Fruit fly (Drosophila melanogaster): ENCODE results near the gene pie.

pie gene

DNA sequence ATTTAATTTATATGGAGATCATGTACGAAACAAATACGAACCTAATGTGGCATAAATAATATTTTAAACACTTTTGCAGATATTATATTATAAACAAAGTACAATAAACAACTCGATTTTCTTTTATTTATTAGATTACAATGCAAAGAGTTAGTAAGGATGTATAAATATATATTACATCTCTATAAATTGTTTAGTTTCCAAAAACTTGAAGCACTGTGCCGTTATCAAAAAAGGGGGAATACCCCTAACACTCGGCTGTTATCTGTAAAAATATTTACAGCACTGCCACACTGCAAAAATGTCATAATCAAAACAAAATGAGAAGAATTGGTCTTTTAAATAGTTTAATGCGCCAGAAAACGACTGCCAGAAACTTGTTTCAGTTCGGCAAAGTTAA, 5.9 kb upstream of the pie start, which contains the start of gene CG5188 (continued):
- TF ChIP-seq Rfx (GFP tag; IDR thresholded peaks at IDR 0.05): peak; percentile 61
- TF ChIP-seq ssp (GFP tag; IDR thresholded peaks at IDR 0.05): peak; percentile 60
- TF ChIP-seq HHEX (GFP tag; optimal IDR thresholded peaks at IDR 0.05): no peak
- no peak for TF ChIP-seq bcd (GFP tag; optimal IDR thresholded peaks at IDR 0.05)
- peak; percentile 57 for TF ChIP-seq nmo (GFP tag; optimal IDR thresholded peaks at IDR 0.05)
- no peak for TF ChIP-seq her (GFP tag; optimal IDR thresholded peaks at IDR 0.05)
- no peak for TF ChIP-seq en (GFP tag; optimal IDR thresholded peaks at IDR 0.05)
- TF ChIP-seq row (GFP tag; IDR thresholded peaks at IDR 0.05): peak; percentile 82
- peak; percentile 52 for TF ChIP-seq CG9797 (GFP tag; optimal IDR thresholded peaks at IDR 0.05)
- peak; percentile 66; the same call in 1 of the 3 replicates for TF ChIP-seq Dbx (GFP tag; IDR thresholded peaks at IDR 0.05)
- peak; percentile 68 for TF ChIP-seq CG17829 (tag; optimal IDR thresholded peaks at IDR 0.05)
- peak; percentile 62; the same call in 1 of the 2 replicates for TF ChIP-seq Xrp1 (GFP tag; IDR thresholded peaks at IDR 0.05)
- TF ChIP-seq CG10979 (tag; optimal IDR thresholded peaks at IDR 0.05): peak; percentile 52
- TF ChIP-seq tin (GFP tag; optimal IDR thresholded peaks at IDR 0.05): peak; percentile 56
- TF ChIP-seq usp (GFP tag; optimal IDR thresholded peaks at IDR 0.05): no peak
- peak; percentile 23 for TF ChIP-seq CG2116 (GFP tag; optimal IDR thresholded peaks at IDR 0.05)
- TF ChIP-seq gem (tag; optimal IDR thresholded peaks at IDR 0.05): peak; percentile 74
- no peak for TF ChIP-seq peb (GFP tag; IDR thresholded peaks at IDR 0.05)
- TF ChIP-seq eyg (GFP tag; optimal IDR thresholded peaks at IDR 0.05): no peak
- no peak for TF ChIP-seq hbn (GFP tag; IDR thresholded peaks at IDR 0.05; ENCODE audit: partially characterized antibody)
- 0 out of 3 replicates have a peak, but pooled peaks have one; percentile 25 for TF ChIP-seq otp (GFP tag; IDR thresholded peaks at IDR 0.05)
- TF ChIP-seq Camta (GFP tag; optimal IDR thresholded peaks at IDR 0.05): peak; percentile 2
- no peak for TF ChIP-seq luna (GFP tag; optimal IDR thresholded peaks at IDR 0.05)
- TF ChIP-seq Hsf (GFP tag; optimal IDR thresholded peaks at IDR 0.05): peak; percentile 27
- TF ChIP-seq mam (GFP tag; optimal IDR thresholded peaks at IDR 0.05): peak; percentile 44
- TF ChIP-seq CG13424 (tag; optimal IDR thresholded peaks at IDR 0.05): peak; percentile 64
- peak; percentile 28 for TF ChIP-seq CG1603 (tag; optimal IDR thresholded peaks at IDR 0.05)
- peak; percentile 9 for TF ChIP-seq Hr3 (GFP tag; optimal IDR thresholded peaks at IDR 0.05)
- peak; percentile 42 for TF ChIP-seq CG34376 (GFP tag; optimal IDR thresholded peaks at IDR 0.05)
- TF ChIP-seq Sin3A (optimal IDR thresholded peaks at IDR 0.05): no peak
- TF ChIP-seq NC2α (GFP tag; optimal IDR thresholded peaks at IDR 0.05): no peak
- TF ChIP-seq fru (optimal IDR thresholded peaks at IDR 0.05): no peak
- TF ChIP-seq cwo (GFP tag; optimal IDR thresholded peaks at IDR 0.05): peak; percentile 27
- TF ChIP-seq CG11504 (tag; optimal IDR thresholded peaks at IDR 0.05): peak; percentile 65
- TF ChIP-seq Fer2 (tag; optimal IDR thresholded peaks at IDR 0.05): no peak
- TF ChIP-seq lov (optimal IDR thresholded peaks at IDR 0.05): no peak
- no peak for TF ChIP-seq lov (GFP tag; IDR thresholded peaks at IDR 0.05)
- no peak for TF ChIP-seq CG4854 (GFP tag; optimal IDR thresholded peaks at IDR 0.05)
- no peak for TF ChIP-seq cato (GFP tag; optimal IDR thresholded peaks at IDR 0.05; ENCODE audit: borderline replicate concordance)
- no peak for TF ChIP-seq pita (GFP tag; optimal IDR thresholded peaks at IDR 0.05)
- peak; percentile 6 for TF ChIP-seq CG4282 (GFP tag; optimal IDR thresholded peaks at IDR 0.05)
- TF ChIP-seq sim (GFP tag; IDR thresholded peaks at IDR 0.05): no peak
- TF ChIP-seq CG1602 (GFP tag; optimal IDR thresholded peaks at IDR 0.05): peak; percentile 45
- no peak for TF ChIP-seq Sry-β (GFP tag; optimal IDR thresholded peaks at IDR 0.05)
- no peak for TF ChIP-seq fu2 (GFP tag; optimal IDR thresholded peaks at IDR 0.05)
- no peak for TF ChIP-seq CG16779 (GFP tag; IDR thresholded peaks at IDR 0.05)
- no peak for TF ChIP-seq CG31388 (GFP tag; optimal IDR thresholded peaks at IDR 0.05)
- TF ChIP-seq Dek (tag; optimal IDR thresholded peaks at IDR 0.05): peak; percentile 54
- TF ChIP-seq PHDP (tag; optimal IDR thresholded peaks at IDR 0.05): peak; percentile 63
- TF ChIP-seq Abd-B (GFP tag; optimal IDR thresholded peaks at IDR 0.05): no peak
- peak; percentile 48 for TF ChIP-seq CG17385 (GFP tag; optimal IDR thresholded peaks at IDR 0.05)
- TF ChIP-seq Dp (GFP tag; optimal IDR thresholded peaks at IDR 0.05): peak; percentile 3
